Fruit fly (Drosophila melanogaster) Kc167 (cell line): ENCODE measurements around the gene mTerf3.

Source experiments
- Myc ChIP-seq: fragments of >200 bp; optimal IDR thresholded peaks from 2 replicates; lab custom pipeline; 2017; ENCODE audit warnings: missing external identifiers
- Sin3A ChIP-seq: fragments of >200 bp; optimal IDR thresholded peaks from 2 replicates; lab custom pipeline; 2018; ENCODE audit warnings: missing external identifiers
- h ChIP-seq: fragments of >200 bp; optimal IDR thresholded peaks from 3 replicates; lab custom pipeline; 2018; ENCODE audit warnings: missing external identifiers
- insv ChIP-seq: fragments of >200 bp; optimal IDR thresholded peaks from 3 replicates; lab custom pipeline; 2018; ENCODE audit warnings: missing external identifiers
- psq ChIP-seq: fragments of >200 bp; optimal IDR thresholded peaks from 2 replicates; lab custom pipeline; 2017; ENCODE audit warnings: missing external identifiers
- ttk ChIP-seq: sonication (Bioruptor generic); optimal IDR thresholded peaks from 2 replicates; lab custom pipeline; 2017; ENCODE audit warnings: missing external identifiers

- TF ChIP-seq psq (lab: Kevin White, UChicago), result no peak
- no peak for TF ChIP-seq ttk (lab: Kevin White, UChicago)
- TF ChIP-seq Sin3A (lab: Kevin White, UChicago), result no peak
- no peak for TF ChIP-seq Myc (lab: Kevin White, UChicago)
- TF ChIP-seq h (lab: Kevin White, UChicago), result no peak
- TF ChIP-seq insv (lab: Kevin White, UChicago), result no peak
Observed at dm6 chr3L:20540975-20541951, 20.7 kb upstream of the mTerf3 start.
